Fruit fly (Drosophila melanogaster) whole organism, embryonic: ENCODE data around the gene Grd.

Source experiments
- CG11093 ChIP-seq: fragments of 200-800 bp; sonication (Bioruptor generic); IDR thresholded peaks from 3 replicates; pipeline ENCODE4 v1.3.6; 2022; ENCODE audit warnings: missing biosample characterization, missing genetic modification characterization
- CG17912 ChIP-seq: fragments of 200-800 bp; sonication (Bioruptor generic); optimal IDR thresholded peaks from 2 replicates; lab custom pipeline; 2018; ENCODE audit warnings: missing biosample characterization, mild to moderate bottlenecking, missing genetic modification characterization
- crc ChIP-seq: fragments of 200-800 bp; sonication (Bioruptor generic); optimal IDR thresholded peaks from 2 replicates; lab custom pipeline; 2016; ENCODE audit warnings: missing biosample characterization, missing genetic modification characterization
- fru ChIP-seq: fragments of >200 bp; optimal IDR thresholded peaks from 2 replicates; lab custom pipeline; 2017
- grn ChIP-seq: fragments of 200-800 bp; sonication (Bioruptor generic); optimal IDR thresholded peaks from 3 replicates; lab custom pipeline; 2017; ENCODE audit warnings: missing biosample characterization, missing genetic modification characterization

dm6 chr3L:17841085-17841606, 18.0 kb downstream of the Grd start, which contains the start of gene CG5577:
- TF ChIP-seq crc (GFP tag; lab: Kevin White, UChicago), result no peak
- TF ChIP-seq grn (GFP tag; lab: Kevin White, UChicago), result no peak
- no peak for TF ChIP-seq CG11093 (GFP tag; lab: Robert Waterston, UW)
- no peak for TF ChIP-seq CG17912 (GFP tag; lab: Kevin White, UChicago)
- no peak for TF ChIP-seq fru (lab: Kevin White, UChicago)
